Fruit fly (Drosophila melanogaster): Measurements from ENCODE around the gene Mtl.

Mtl gene

DNA sequence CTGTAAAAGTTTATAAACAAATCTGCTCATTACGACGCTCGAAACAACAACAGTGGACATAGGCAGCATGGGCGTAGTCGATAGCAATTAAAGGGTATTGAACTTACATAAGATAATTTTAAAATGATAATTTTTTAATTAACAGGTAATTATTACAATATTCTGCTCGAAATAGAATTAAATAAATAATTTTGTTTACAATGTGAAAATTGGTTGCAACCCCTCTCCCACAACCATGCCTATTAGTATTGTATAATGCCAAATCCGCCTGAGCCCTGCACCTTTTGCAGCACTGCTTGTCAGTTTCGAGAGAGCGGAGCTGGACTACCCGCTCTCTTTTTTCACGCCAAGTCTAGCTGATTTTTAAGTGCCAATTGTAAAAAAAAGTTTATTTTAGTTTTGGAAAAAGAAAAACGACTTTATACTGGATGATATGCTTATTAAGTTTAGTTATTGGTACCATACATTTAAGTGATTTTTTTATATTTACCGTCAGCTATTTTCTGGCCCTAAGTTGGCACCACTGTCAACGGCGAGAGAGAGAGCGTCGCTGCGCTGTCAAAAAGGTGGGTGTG, at the start of gene Mtl, which contains the start of gene CG5611:
TSS of gene Mtl (plus strand) at position 403 of the 575 bp plus-strand sequence.
TSS of gene CG5611 (minus strand) at position 51 of the 575 bp plus-strand sequence.
- TF ChIP-seq Hr39 (GFP tag; optimal IDR thresholded peaks at IDR 0.05) (peak; percentile 99), Sox15 (GFP tag; optimal IDR thresholded peaks at IDR 0.05) (peak; percentile 99), fd59A (GFP tag; optimal IDR thresholded peaks at IDR 0.05) (peak; percentile 99), topi (GFP tag; optimal IDR thresholded peaks at IDR 0.05) (peak; percentile 99), CG8632 (GFP tag; optimal IDR thresholded peaks at IDR 0.05) (peak; percentile 100), acj6 (GFP tag; optimal IDR thresholded peaks at IDR 0.05) (peak; percentile 100), CG31627 (GFP tag; optimal IDR thresholded peaks at IDR 0.05) (peak; percentile 99), Hr38 (GFP tag; optimal IDR thresholded peaks at IDR 0.05) (peak; percentile 57), CG9139 (GFP tag; optimal IDR thresholded peaks at IDR 0.05) (peak; percentile 99), eg (GFP tag; IDR thresholded peaks at IDR 0.05) (peak; percentile 100), achi (GFP tag; optimal IDR thresholded peaks at IDR 0.05) (peak; percentile 100), CG11762 (GFP tag; optimal IDR thresholded peaks at IDR 0.05; ENCODE audit: insufficient read depth) (peak; percentile 99), Blimp-1 (GFP tag; optimal IDR thresholded peaks at IDR 0.05) (peak; percentile 97), ss (GFP tag; optimal IDR thresholded peaks at IDR 0.05) (peak; percentile 98 to 99), CG15336 (GFP tag; IDR thresholded peaks at IDR 0.05) (peak; percentile 100), CG10669 (GFP tag; optimal IDR thresholded peaks at IDR 0.05) (peak; percentile 99), CG3032 (tag; optimal IDR thresholded peaks at IDR 0.05) (peak; percentile 100), Gug (GFP tag; IDR thresholded peaks at IDR 0.05) (peak; percentile 100), dsx (GFP tag; optimal IDR thresholded peaks at IDR 0.05; ENCODE audit: poor library complexity, severe bottlenecking) (peak; percentile 99), Sox14 (GFP tag; optimal IDR thresholded peaks at IDR 0.05) (peak; percentile 99), CG32006 (GFP tag; optimal IDR thresholded peaks at IDR 0.05) (peak; percentile 100), cyc (GFP tag; optimal IDR thresholded peaks at IDR 0.05) (peak; percentile 99), CG8319 (GFP tag; optimal IDR thresholded peaks at IDR 0.05) (peak; percentile 99), Eip93F (GFP tag; optimal IDR thresholded peaks at IDR 0.05) (peak; percentile 98), CG6276 (GFP tag; optimal IDR thresholded peaks at IDR 0.05) (peak; percentile 99), CG16779 (tag; optimal IDR thresholded peaks at IDR 0.05) (peak; percentile 99), CG6163 (GFP tag; IDR thresholded peaks at IDR 0.05) (peak; percentile 100), pdm3 (GFP tag; optimal IDR thresholded peaks at IDR 0.05) (peak; percentile 99), Ets21C (GFP tag; optimal IDR thresholded peaks at IDR 0.05) (peak; percentile 98), CG3919 (GFP tag; optimal IDR thresholded peaks at IDR 0.05) (peak; percentile 100), dac (GFP tag; optimal IDR thresholded peaks at IDR 0.05) (peak; percentile 99), CG7368 (GFP tag; optimal IDR thresholded peaks at IDR 0.05) (peak; percentile 99), salr (GFP tag; optimal IDR thresholded peaks at IDR 0.05) (peak; percentile 99), vri (GFP tag; optimal IDR thresholded peaks at IDR 0.05) (peak; percentile 98), Smox (GFP tag; optimal IDR thresholded peaks at IDR 0.05) (peak; percentile 99), Eip75B (GFP tag; optimal IDR thresholded peaks at IDR 0.05) (peak; percentile 99), Sox102F (GFP tag; optimal IDR thresholded peaks at IDR 0.05) (peak; percentile 99), Hr4 (GFP tag; optimal IDR thresholded peaks at IDR 0.05) (peak; percentile 99), CG6854 (GFP tag; optimal IDR thresholded peaks at IDR 0.05) (peak; percentile 98), CG8119 (GFP tag; IDR thresholded peaks at IDR 0.05) (peak; percentile 100), CG10631 (GFP tag; optimal IDR thresholded peaks at IDR 0.05) (peak; percentile 100), lz (GFP tag; optimal IDR thresholded peaks at IDR 0.05) (peak; percentile 99), CG6808 (GFP tag; optimal IDR thresholded peaks at IDR 0.05) (peak; percentile 98), Met (GFP tag; optimal IDR thresholded peaks at IDR 0.05) (peak; percentile 99), esn (GFP tag; optimal IDR thresholded peaks at IDR 0.05) (peak; percentile 100), net (GFP tag; optimal IDR thresholded peaks at IDR 0.05) (peak; percentile 99), Eip78C (GFP tag) (peak; percentile 100), CG1621 (tag; optimal IDR thresholded peaks at IDR 0.05) (peak; percentile 99), OdsH (GFP tag; optimal IDR thresholded peaks at IDR 0.05) (peak; percentile 100), fd85E (GFP tag; optimal IDR thresholded peaks at IDR 0.05) (peak; percentile 97), Ets96B (tag; optimal IDR thresholded peaks at IDR 0.05) (peak; percentile 100)

Data from whole organism, prepupa.